Worm (Caenorhabditis elegans) whole organism, L2 larva: Measurements from ENCODE around the gene ech-4.

Experiments
- F13H6.1 ChIP-seq: sonication (generic microtip); optimal IDR thresholded peaks from 2 replicates; lab custom pipeline; 2016; ENCODE audit warnings: missing genetic modification characterization, missing compliant biosample characterization
- ceh-82 ChIP-seq: fragments of 150-350 bp; optimal IDR thresholded peaks from 2 replicates; lab custom pipeline; 2014; ENCODE audit warnings: missing biosample characterization, missing genetic modification characterization
- lsy-2 ChIP-seq, 2 experiments: fragments of 150-350 bp in 1 of 2; sonication (generic microtip) in 1 of 2; optimal IDR thresholded peaks; 2 replicates each; lab custom pipeline; 2014 to 2017; ENCODE audit warnings: missing biosample characterization in 2 of 2, missing genetic modification characterization in 2 of 2
- nhr-10 ChIP-seq: sonication (generic microtip); optimal IDR thresholded peaks from 2 replicates; lab custom pipeline; 2017; ENCODE audit warnings: missing biosample characterization, missing genetic modification characterization
- skn-1 ChIP-seq: sonication (generic microtip); optimal IDR thresholded peaks from 2 replicates; lab custom pipeline; 2017; ENCODE audit warnings: missing biosample characterization, missing genetic modification characterization
- unc-62 ChIP-seq: fragments of 150-350 bp; optimal IDR thresholded peaks from 2 replicates; lab custom pipeline; 2014; ENCODE audit warnings: missing biosample characterization, missing genetic modification reagents, missing genetic modification characterization

ce11 chrII:10852880-10853279 is 32.0 kb downstream of the ech-4 start:
- TF ChIP-seq F13H6.1 (tag; lab: Kevin White, UChicago) (no peak), unc-62 (GFP tag; lab: Kevin White, UChicago) (no peak), lsy-2 (tag; optimal IDR thresholded peaks at IDR 0.05; lab: Kevin White, UChicago) (no peak), nhr-10 (tag; lab: Kevin White, UChicago) (no peak), ceh-82 (tag; lab: Kevin White, UChicago) (no peak), skn-1 (tag; lab: Kevin White, UChicago) (no peak)
